Fruit fly (Drosophila melanogaster) whole organism, pupa: ENCODE measurements around the gene goe.
A peak's percentile ranks its signal among the peaks of the same experiment; 100 is the strongest.

ENCODE experiments used
- CG12605 ChIP-seq: fragments of 200-800 bp; sonication (Bioruptor generic); IDR thresholded peaks from 2 replicates; pipeline ENCODE4 v1.3.6; 2022; ENCODE audit warnings: missing biosample characterization, missing genetic modification characterization
- CG14655 ChIP-seq: fragments of 200-800 bp; sonication (Bioruptor generic); optimal IDR thresholded peaks from 3 replicates; lab custom pipeline; 2017; ENCODE audit warnings: mild to moderate bottlenecking, missing biosample characterization, missing genetic modification reagents, missing genetic modification characterization
- CG17806 ChIP-seq: fragments of 200-800 bp; sonication (Bioruptor generic); optimal IDR thresholded peaks from 2 replicates; lab custom pipeline; 2018; ENCODE audit warnings: missing biosample characterization, mild to moderate bottlenecking, missing genetic modification characterization, moderate library complexity
- CG8159 ChIP-seq: fragments of 200-800 bp; sonication (Bioruptor generic); optimal IDR thresholded peaks from 3 replicates; lab custom pipeline; 2018; ENCODE audit warnings: missing biosample characterization, mild to moderate bottlenecking, missing genetic modification characterization, moderate library complexity
- D1 ChIP-seq: fragments of 200-800 bp; sonication (Bioruptor generic); optimal IDR thresholded peaks from 2 replicates; lab custom pipeline; 2018; ENCODE audit warnings: missing biosample characterization, mild to moderate bottlenecking, missing genetic modification characterization, moderate library complexity

DNA sequence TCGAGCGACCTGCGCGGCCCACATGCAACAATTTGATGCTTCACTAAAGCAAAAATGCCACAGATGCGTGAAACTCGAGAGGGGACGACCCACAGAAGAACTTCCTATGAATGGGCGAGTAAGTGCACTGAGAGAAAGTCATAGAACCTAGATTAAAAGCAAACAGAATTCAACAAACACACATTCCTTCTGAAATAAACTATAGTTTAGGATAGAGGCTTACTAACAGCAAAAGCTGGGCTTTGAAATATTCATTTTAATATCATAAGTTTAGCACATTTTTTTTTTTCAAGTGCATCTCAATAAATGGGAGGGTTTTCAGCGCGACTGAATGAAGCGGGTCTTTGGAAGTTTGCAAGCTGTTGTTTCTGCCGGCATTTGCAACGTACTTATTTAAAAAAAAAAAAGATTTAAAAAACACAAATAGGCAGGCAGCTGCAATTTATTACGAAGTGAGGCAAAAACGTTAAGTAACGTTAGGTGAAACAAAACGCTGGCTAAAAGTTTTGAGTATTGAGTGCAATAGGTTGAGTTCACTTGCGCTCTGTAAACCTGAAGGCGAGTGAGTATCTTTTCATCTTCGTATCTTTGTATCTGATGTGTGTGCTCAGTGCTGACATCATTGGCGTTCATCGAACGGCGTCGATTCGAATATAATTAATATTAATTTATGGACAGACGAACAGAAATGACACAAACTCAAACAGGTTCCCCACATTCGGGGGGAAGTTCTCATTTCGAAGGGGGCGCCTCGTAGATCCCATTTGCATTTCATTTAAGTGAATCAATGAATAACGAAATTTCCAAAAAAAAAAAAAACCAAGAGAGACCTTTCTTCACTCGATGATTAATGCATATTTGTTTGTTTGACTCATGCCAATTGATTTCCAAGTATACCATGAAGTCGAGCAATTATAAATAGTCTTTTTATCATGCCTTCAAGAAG, 21.4 kb upstream of the goe start:
- peak; percentile 70 for TF ChIP-seq CG17806
- no peak for TF ChIP-seq D1 (tag; lab: Kevin White, UChicago)
- TF ChIP-seq CG12605 (GFP tag; lab: Robert Waterston, UW): peak; percentile 68; the same call in 1 of the 2 replicates
- TF ChIP-seq CG8159 (tag; lab: Kevin White, UChicago): peak; percentile 68
- peak; percentile 66 for TF ChIP-seq CG14655 (GFP tag; lab: Kevin White, UChicago)
